Worm (Caenorhabditis elegans): ENCODE results near the gene spp-20.

DNA sequence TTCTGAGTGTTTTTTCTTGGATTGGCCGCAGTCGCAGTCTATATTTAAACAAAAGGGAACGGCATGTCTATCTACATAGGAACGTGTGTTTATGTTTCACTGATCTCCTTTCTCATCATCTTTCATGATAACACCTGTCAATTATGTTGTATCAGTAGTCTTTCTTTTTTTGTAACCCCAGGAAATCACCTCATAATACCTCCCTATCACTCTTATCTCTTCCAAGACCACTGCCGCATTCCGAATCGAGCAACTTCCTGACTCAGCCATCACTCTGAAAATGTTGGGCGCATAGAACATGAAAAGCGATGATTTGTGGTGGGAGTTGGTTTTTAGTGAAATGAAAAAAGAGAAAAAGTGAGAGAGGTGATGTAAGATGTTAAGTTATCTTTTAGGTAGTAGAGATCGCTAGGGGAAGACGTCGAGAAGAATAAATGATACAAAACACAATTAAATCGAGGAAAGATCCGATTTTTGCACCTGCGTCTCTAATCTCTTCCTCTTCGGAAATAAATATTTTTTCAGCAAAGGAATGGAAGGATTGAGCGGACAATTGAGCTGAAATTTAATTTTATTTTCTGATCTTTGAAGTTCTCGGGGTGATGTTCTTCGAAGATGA is 35.0 kb downstream of the spp-20 start:
- TF ChIP-seq him-1 (tag; optimal IDR thresholded peaks at IDR 0.05) = no peak
- TF ChIP-seq W03F9.2 (tag; optimal IDR thresholded peaks at IDR 0.05) = no peak
- TF ChIP-seq dao-5 (tag; optimal IDR thresholded peaks at IDR 0.05) = no peak
